Fruit fly (Drosophila melanogaster) whole organism, embryonic: Measurements from ENCODE around the gene CG31826.

Experiments used
- Aef1 ChIP-seq: fragments of 200-800 bp; sonication (Bioruptor generic); IDR thresholded peaks from 3 replicates; pipeline ENCODE4 v1.3.6; 2022; ENCODE audit warnings: missing biosample characterization, missing genetic modification characterization
- Antp ChIP-seq: fragments of 200-800 bp; sonication (Bioruptor generic); optimal IDR thresholded peaks from 3 replicates; lab custom pipeline; 2016; ENCODE audit warnings: missing biosample characterization, missing genetic modification characterization
- Awh ChIP-seq: fragments of 200-800 bp; sonication (Bioruptor generic); IDR thresholded peaks from 2 replicates; pipeline ENCODE4, ENCODE4 v1.3.6; 2022; ENCODE audit warnings: missing biosample characterization, missing genetic modification characterization
- B-H1 ChIP-seq: fragments of 200-800 bp; sonication (Bioruptor generic); IDR thresholded peaks from 3 replicates; pipeline ENCODE4 v1.3.6; 2022; ENCODE audit warnings: missing biosample characterization, missing genetic modification characterization
- BtbVII ChIP-seq: fragments of 200-800 bp; sonication (Bioruptor generic); optimal IDR thresholded peaks from 3 replicates; lab custom pipeline; 2017; ENCODE audit warnings: missing biosample characterization, mild to moderate bottlenecking, missing genetic modification characterization
- CG12071 ChIP-seq: fragments of 200-800 bp; sonication (Bioruptor generic); optimal IDR thresholded peaks from 3 replicates; lab custom pipeline; 2018; ENCODE audit warnings: missing biosample characterization, mild to moderate bottlenecking, missing genetic modification characterization
- CG12744 ChIP-seq: fragments of 200-800 bp; sonication (Bioruptor generic); optimal IDR thresholded peaks from 2 replicates; lab custom pipeline; 2016; ENCODE audit warnings: missing biosample characterization, missing genetic modification characterization
- CG12769 ChIP-seq: fragments of 200-800 bp; sonication (Bioruptor generic); optimal IDR thresholded peaks from 2 replicates; lab custom pipeline; 2019; ENCODE audit warnings: missing biosample characterization, mild to moderate bottlenecking, missing genetic modification characterization, moderate library complexity
- CG16813 ChIP-seq: fragments of 200-800 bp; sonication (Bioruptor generic); IDR thresholded peaks from 3 replicates; pipeline ENCODE4 v1.3.6; 2022; ENCODE audit warnings: missing biosample characterization, missing genetic modification characterization; ENCODE audit not compliant: partially characterized antibody
- CG16863 ChIP-seq: fragments of 200-800 bp; sonication (Bioruptor generic); optimal IDR thresholded peaks from 3 replicates; lab custom pipeline; 2016; ENCODE audit warnings: missing biosample characterization, missing genetic modification characterization
- CG17186 ChIP-seq: fragments of 200-800 bp; sonication (Bioruptor generic); optimal IDR thresholded peaks from 3 replicates; lab custom pipeline; 2017; ENCODE audit warnings: missing biosample characterization, missing genetic modification reagents, missing genetic modification characterization
- CG17829 ChIP-seq: fragments of 200-800 bp; optimal IDR thresholded peaks from 2 replicates; lab custom pipeline; 2019; ENCODE audit warnings: missing biosample characterization, mild to moderate bottlenecking, missing genetic modification characterization, moderate library complexity
- CG1792 ChIP-seq: fragments of 200-800 bp; sonication (Bioruptor generic); optimal IDR thresholded peaks from 2 replicates; lab custom pipeline; 2016; ENCODE audit warnings: missing biosample characterization, missing genetic modification characterization
- CG2202 ChIP-seq: fragments of 200-800 bp; sonication (Bioruptor generic); optimal IDR thresholded peaks from 2 replicates; lab custom pipeline; 2018; ENCODE audit warnings: missing biosample characterization, mild to moderate bottlenecking, missing genetic modification characterization
- CG4854 ChIP-seq: fragments of 200-800 bp; sonication (Bioruptor generic); optimal IDR thresholded peaks from 2 replicates; lab custom pipeline; 2016; ENCODE audit warnings: missing biosample characterization, missing genetic modification characterization, inconsistent platforms
- CG5245 ChIP-seq: fragments of 200-800 bp; sonication (Bioruptor generic); optimal IDR thresholded peaks from 3 replicates; lab custom pipeline; 2016; ENCODE audit warnings: missing biosample characterization, missing genetic modification characterization
- CG7839 ChIP-seq: fragments of 200-800 bp; sonication (Bioruptor generic); optimal IDR thresholded peaks from 3 replicates; lab custom pipeline; 2018; ENCODE audit warnings: missing biosample characterization, mild to moderate bottlenecking, missing genetic modification characterization, moderate library complexity
- CG8281 ChIP-seq: fragments of 200-800 bp; sonication (Bioruptor generic); optimal IDR thresholded peaks from 2 replicates; lab custom pipeline; 2018; ENCODE audit warnings: missing biosample characterization, mild to moderate bottlenecking, missing genetic modification characterization, moderate library complexity
- CG8388 ChIP-seq: fragments of 200-800 bp; sonication (Bioruptor generic); optimal IDR thresholded peaks from 2 replicates; lab custom pipeline; 2019; ENCODE audit warnings: missing biosample characterization, mild to moderate bottlenecking, missing genetic modification characterization, moderate library complexity
- Camta ChIP-seq: fragments of 200-800 bp; sonication (Bioruptor generic); optimal IDR thresholded peaks from 2 replicates; lab custom pipeline; 2016; ENCODE audit warnings: missing biosample characterization, missing genetic modification characterization
- CkIIα-i1 ChIP-seq: fragments of 200-800 bp; sonication (Bioruptor generic); IDR thresholded peaks from 2 replicates; pipeline ENCODE4 v1.3.6; 2022; ENCODE audit warnings: missing biosample characterization, missing genetic modification characterization
- D19A ChIP-seq: fragments of 200-800 bp; optimal IDR thresholded peaks from 3 replicates; lab custom pipeline; 2019; ENCODE audit warnings: missing biosample characterization, mild to moderate bottlenecking, missing genetic modification characterization, moderate library complexity
- Doc3 ChIP-seq: fragments of 200-800 bp; sonication (Bioruptor generic); IDR thresholded peaks from 3 replicates; pipeline ENCODE4 v1.3.6; 2022; ENCODE audit warnings: missing biosample characterization, missing genetic modification characterization; ENCODE audit not compliant: partially characterized antibody
- ERR ChIP-seq: fragments of 200-800 bp; sonication (Bioruptor generic); optimal IDR thresholded peaks from 2 replicates; lab custom pipeline; 2016; ENCODE audit warnings: missing biosample characterization, missing genetic modification characterization
- Fer3 ChIP-seq: fragments of 200-800 bp; sonication (Bioruptor generic); optimal IDR thresholded peaks from 2 replicates; lab custom pipeline; 2018; ENCODE audit warnings: missing biosample characterization, mild to moderate bottlenecking, missing genetic modification characterization, moderate library complexity
- GATAe ChIP-seq: fragments of 200-800 bp; sonication (Bioruptor generic); conservative IDR thresholded peaks from 2 replicates; pipeline ENCODE4 v1.3.6; 2022; ENCODE audit warnings: missing biosample characterization, missing genetic modification characterization
- Mad ChIP-seq: fragments of 200-800 bp; sonication (Bioruptor generic); optimal IDR thresholded peaks from 2 replicates; lab custom pipeline; 2016; ENCODE audit warnings: missing biosample characterization, missing genetic modification characterization
- NK7.1 ChIP-seq: fragments of 200-800 bp; sonication (Bioruptor generic); optimal IDR thresholded peaks from 3 replicates; lab custom pipeline; 2016; ENCODE audit warnings: missing biosample characterization, missing genetic modification characterization
- Poxn ChIP-seq: fragments of 200-800 bp; sonication (Bioruptor generic); IDR thresholded peaks from 2 replicates; pipeline ENCODE4 v1.3.6; 2022; ENCODE audit warnings: missing biosample characterization, missing genetic modification characterization
- Side ChIP-seq: fragments of 200-800 bp; sonication (Bioruptor generic); optimal IDR thresholded peaks from 2 replicates; lab custom pipeline; 2016; ENCODE audit warnings: missing biosample characterization, missing genetic modification characterization
- Sox102F ChIP-seq: fragments of 200-800 bp; sonication (Bioruptor generic); optimal IDR thresholded peaks from 2 replicates; lab custom pipeline; 2018; ENCODE audit warnings: missing biosample characterization, mild to moderate bottlenecking, missing genetic modification characterization, moderate library complexity
- Spps ChIP-seq: fragments of 200-800 bp; sonication (Bioruptor generic); optimal IDR thresholded peaks from 2 replicates; lab custom pipeline; 2018; ENCODE audit warnings: missing biosample characterization, mild to moderate bottlenecking, missing genetic modification characterization
- Ssrp ChIP-seq: fragments of 200-800 bp; sonication (Bioruptor generic); optimal IDR thresholded peaks from 2 replicates; lab custom pipeline; 2018; ENCODE audit warnings: missing biosample characterization, mild to moderate bottlenecking, missing genetic modification characterization, moderate library complexity
- Tbp ChIP-seq: fragments of >200 bp; optimal IDR thresholded peaks from 2 replicates; lab custom pipeline; 2018; ENCODE audit warnings: missing biosample characterization, missing genetic modification characterization
- bsh ChIP-seq, 2 experiments: fragments of 200-800 bp; sonication (Bioruptor generic); optimal IDR thresholded peaks; 2 replicates each; lab custom pipeline; 2017 to 2018; ENCODE audit warnings: mild to moderate bottlenecking in 2 of 2, missing biosample characterization in 2 of 2, missing genetic modification characterization in 2 of 2, moderate library complexity in 1 of 2
- btn ChIP-seq: fragments of 200-800 bp; sonication (Bioruptor generic); optimal IDR thresholded peaks from 2 replicates; lab custom pipeline; 2016; ENCODE audit warnings: missing biosample characterization, missing genetic modification characterization
- da ChIP-seq: fragments of 200-800 bp; sonication (Bioruptor generic); optimal IDR thresholded peaks from 2 replicates; lab custom pipeline; 2016; ENCODE audit warnings: missing biosample characterization, missing genetic modification characterization
- fd102C ChIP-seq: fragments of 200-800 bp; sonication (Bioruptor generic); optimal IDR thresholded peaks from 2 replicates; lab custom pipeline; 2018; ENCODE audit warnings: missing biosample characterization, mild to moderate bottlenecking, missing genetic modification characterization, moderate library complexity
- gsb ChIP-seq: fragments of 200-800 bp; sonication (Bioruptor generic); IDR thresholded peaks from 2 replicates; pipeline ENCODE4 v1.3.6; 2022; ENCODE audit warnings: missing biosample characterization, missing genetic modification characterization
- h ChIP-seq: fragments of >200 bp; optimal IDR thresholded peaks from 2 replicates; lab custom pipeline; 2017
- ham ChIP-seq: fragments of 200-800 bp; sonication (Bioruptor generic); IDR thresholded peaks from 2 replicates; pipeline ENCODE4 v1.3.6; 2022; ENCODE audit warnings: missing biosample characterization, missing genetic modification characterization
- jing ChIP-seq: fragments of 200-800 bp; sonication (Bioruptor generic); optimal IDR thresholded peaks from 2 replicates; lab custom pipeline; 2018; ENCODE audit warnings: missing biosample characterization, mild to moderate bottlenecking, missing genetic modification characterization
- kni ChIP-seq: fragments of 200-800 bp; sonication (Bioruptor generic); optimal IDR thresholded peaks from 3 replicates; lab custom pipeline; 2017; ENCODE audit warnings: mild to moderate bottlenecking, missing biosample characterization, missing genetic modification reagents, missing genetic modification characterization
- ro ChIP-seq: fragments of 200-800 bp; sonication (Bioruptor generic); IDR thresholded peaks from 2 replicates; pipeline ENCODE4 v1.3.6; 2022; ENCODE audit warnings: missing biosample characterization, missing genetic modification characterization
- row ChIP-seq: fragments of 200-800 bp; sonication (Bioruptor generic); IDR thresholded peaks from 3 replicates; pipeline ENCODE4 v1.3.6; 2022; ENCODE audit warnings: missing biosample characterization, missing genetic modification characterization
- sqz ChIP-seq: fragments of 200-800 bp; sonication (Bioruptor generic); optimal IDR thresholded peaks from 3 replicates; lab custom pipeline; 2018; ENCODE audit warnings: missing biosample characterization, mild to moderate bottlenecking, missing genetic modification characterization
- sr ChIP-seq: fragments of 200-800 bp; sonication (Bioruptor generic); IDR thresholded peaks from 3 replicates; pipeline ENCODE4 v1.3.6; 2022; ENCODE audit warnings: missing biosample characterization, missing genetic modification characterization
- trh ChIP-seq: fragments of 200-800 bp; sonication (Bioruptor generic); optimal IDR thresholded peaks from 2 replicates; lab custom pipeline; 2016; ENCODE audit warnings: missing biosample characterization, missing genetic modification characterization
- wek ChIP-seq: fragments of 200-800 bp; sonication (Bioruptor generic); optimal IDR thresholded peaks from 3 replicates; lab custom pipeline; 2018; ENCODE audit warnings: missing biosample characterization, mild to moderate bottlenecking, missing genetic modification characterization, moderate library complexity
- zen ChIP-seq: fragments of 200-800 bp; sonication (Bioruptor generic); optimal IDR thresholded peaks from 3 replicates; lab custom pipeline; 2018; ENCODE audit warnings: missing biosample characterization, mild to moderate bottlenecking, missing genetic modification characterization, moderate library complexity

The CG31826 gene

dm6 chr2L:15746600-15747393, 26.1 kb downstream of the CG31826 start (continued):
- no peak for TF ChIP-seq CG12071 (GFP tag; lab: Kevin White, UChicago)
- TF ChIP-seq BtbVII (GFP tag; lab: Kevin White, UChicago): peak; percentile 88
- no peak for TF ChIP-seq Doc3
- peak; percentile 80 for TF ChIP-seq CG8281 (tag; lab: Kevin White, UChicago)
- no peak for TF ChIP-seq da (GFP tag; lab: Kevin White, UChicago)
- TF ChIP-seq CG2202: peak; percentile 73
- TF ChIP-seq Poxn (GFP tag; lab: Robert Waterston, UW): no peak
- no peak for TF ChIP-seq CG1792 (GFP tag; lab: Kevin White, UChicago)
- TF ChIP-seq Side (GFP tag; lab: Kevin White, UChicago): no peak
- no peak for TF ChIP-seq GATAe (GFP tag; lab: Robert Waterston, UW)
- TF ChIP-seq B-H1 (GFP tag; lab: Robert Waterston, UW): peak; percentile 55
- TF ChIP-seq zen (tag; lab: Kevin White, UChicago): peak; percentile 89
- peak; percentile 42 for TF ChIP-seq Camta (GFP tag; lab: Kevin White, UChicago)
- TF ChIP-seq sr (GFP tag; lab: Robert Waterston, UW): no peak
- peak; percentile 35 to 89 for TF ChIP-seq bsh (GFP tag; optimal IDR thresholded peaks at IDR 0.05; lab: Kevin White, UChicago)
- TF ChIP-seq CG16863 (GFP tag; lab: Kevin White, UChicago): peak; percentile 43
- TF ChIP-seq CkIIα-i1: no peak
- TF ChIP-seq ham (GFP tag; lab: Robert Waterston, UW): no peak
- TF ChIP-seq gsb (GFP tag; lab: Robert Waterston, UW): no peak
- peak; percentile 91 for TF ChIP-seq D19A
- TF ChIP-seq Ssrp (tag; lab: Kevin White, UChicago): peak; percentile 95
- TF ChIP-seq CG5245: peak; percentile 74
- TF ChIP-seq CG7839 (tag; lab: Kevin White, UChicago): peak; percentile 95
- TF ChIP-seq Awh: peak; percentile 83
- peak; percentile 89 for TF ChIP-seq row (GFP tag; lab: Robert Waterston, UW)
- peak; percentile 11 for TF ChIP-seq btn (GFP tag; lab: Kevin White, UChicago)
- TF ChIP-seq wek (GFP tag; lab: Kevin White, UChicago): no peak
- peak; percentile 50 for TF ChIP-seq CG12769 (tag; lab: Kevin White, UChicago)
- TF ChIP-seq CG16813: 0 out of 3 replicates have a peak, but pooled peaks have one; percentile 19
- TF ChIP-seq Aef1 (GFP tag; lab: Robert Waterston, UW): peak; percentile 65; the same call in 2 of the 3 replicates
- no peak for TF ChIP-seq CG4854
- peak; percentile 74 for TF ChIP-seq sqz (GFP tag; lab: Kevin White, UChicago)
- TF ChIP-seq h (lab: Kevin White, UChicago): no peak
- TF ChIP-seq trh (GFP tag; lab: Kevin White, UChicago): peak; percentile 72
- TF ChIP-seq Fer3 (tag; lab: Kevin White, UChicago): peak; percentile 84
- peak; percentile 42 for TF ChIP-seq Mad (GFP tag; lab: Kevin White, UChicago)
- TF ChIP-seq Tbp: no peak
- no peak for TF ChIP-seq CG17186 (GFP tag; lab: Kevin White, UChicago)
- peak; percentile 93 for TF ChIP-seq Sox102F (GFP tag; lab: Kevin White, UChicago)
- no peak for TF ChIP-seq ERR (GFP tag; lab: Kevin White, UChicago)
- no peak for TF ChIP-seq NK7.1 (GFP tag; lab: Kevin White, UChicago)
- peak; percentile 91 for TF ChIP-seq CG8388 (GFP tag; lab: Kevin White, UChicago)
- TF ChIP-seq CG17829 (tag; lab: Kevin White, UChicago): peak; percentile 96
- TF ChIP-seq Antp (GFP tag; lab: Kevin White, UChicago): peak; percentile 34
- no peak for TF ChIP-seq fd102C (GFP tag; lab: Kevin White, UChicago)
- no peak for TF ChIP-seq CG12744 (GFP tag; lab: Kevin White, UChicago)
- peak; percentile 88 for TF ChIP-seq Spps
- no peak; the same call in 1 of the 2 replicates for TF ChIP-seq ro (GFP tag; lab: Robert Waterston, UW)
- TF ChIP-seq kni (GFP tag; lab: Kevin White, UChicago): no peak
- TF ChIP-seq jing (GFP tag; lab: Kevin White, UChicago): peak; percentile 34
